Worm (Caenorhabditis elegans) whole organism, L4 larva: ENCODE data around the gene kbp-2.

Experiments used
- ama-1 ChIP-seq: fragments of 150-350 bp; optimal IDR thresholded peaks from 2 replicates; lab custom pipeline; 2014; ENCODE audit warnings: inconsistent platforms, mixed read lengths
- lin-39 ChIP-seq: fragments of 150-350 bp; optimal IDR thresholded peaks from 2 replicates; lab custom pipeline; 2014; ENCODE audit warnings: missing biosample characterization, missing genetic modification reagents, missing genetic modification characterization
- nhr-41 ChIP-seq: fragments of 200-800 bp; sonication (Bioruptor generic); IDR thresholded peaks from 2 replicates; pipeline ENCODE4 v1.3.6; 2022; ENCODE audit warnings: missing genetic modification reagents, missing genetic modification characterization, missing compliant biosample characterization
- pqm-1 ChIP-seq: sonication (generic microtip); optimal IDR thresholded peaks from 2 replicates; lab custom pipeline; 2017; ENCODE audit warnings: missing biosample characterization, missing genetic modification characterization

- TF ChIP-seq pqm-1 (tag; lab: Kevin White, UChicago) (no peak), nhr-41 (GFP tag; lab: Robert Waterston, UW) (no peak), ama-1 (no peak), lin-39 (tag; lab: Kevin White, UChicago) (no peak)
Observed at ce11 chrIII:4952970-4953369, 49.3 kb upstream of the kbp-2 start.
